Worm (Caenorhabditis elegans): ENCODE measurements around the gene scl-24.

- no peak for TF ChIP-seq nhr-12 (tag; optimal IDR thresholded peaks at IDR 0.05)
- TF ChIP-seq elt-3 (tag; optimal IDR thresholded peaks at IDR 0.05), result no peak
- TF ChIP-seq unc-62 (GFP tag; optimal IDR thresholded peaks at IDR 0.05), result no peak
- TF ChIP-seq unc-39 (tag; optimal IDR thresholded peaks at IDR 0.05), result no peak
- no peak for TF ChIP-seq lin-13 (tag; optimal IDR thresholded peaks at IDR 0.05)
- TF ChIP-seq lsy-2 (tag; optimal IDR thresholded peaks at IDR 0.05), result no peak
- no peak for TF ChIP-seq pha-4 (tag; optimal IDR thresholded peaks at IDR 0.05)
- no peak for TF ChIP-seq nhr-76 (tag; optimal IDR thresholded peaks at IDR 0.05)
- TF ChIP-seq nhr-28 (tag; optimal IDR thresholded peaks at IDR 0.05), result no peak
- TF ChIP-seq tbx-8 (GFP tag; optimal IDR thresholded peaks at IDR 0.05), result no peak
- no peak for TF ChIP-seq mep-1 (tag; optimal IDR thresholded peaks at IDR 0.05)
- TF ChIP-seq snpc-4 (tag; optimal IDR thresholded peaks at IDR 0.05), result no peak
Measured at ce11 chrV:17449836-17450235, 36.3 kb upstream of the scl-24 start.
